Worm (Caenorhabditis elegans) whole organism, L4 larva: Measurements from ENCODE around the gene arrd-24.

Experiments used
- D1046.2 ChIP-seq: fragments of 200-800 bp; sonication (Bioruptor generic); IDR thresholded peaks from 2 replicates; pipeline ENCODE4 v1.3.6; 2022; ENCODE audit warnings: missing genetic modification characterization, missing compliant biosample characterization
- F44E2.7 ChIP-seq: fragments of 200-800 bp; sonication (Bioruptor generic); IDR thresholded peaks from 2 replicates; pipeline ENCODE4 v2.1.2; 2022; ENCODE audit warnings: missing genetic modification characterization, missing compliant biosample characterization
- F49E8.2 ChIP-seq: sonication (generic microtip); optimal IDR thresholded peaks from 2 replicates; lab custom pipeline; 2016; ENCODE audit warnings: missing compliant biosample characterization, mild to moderate bottlenecking, missing genetic modification characterization, borderline replicate concordance
- T26A8.4 ChIP-seq: fragments of 200-800 bp; sonication (Bioruptor generic); IDR thresholded peaks from 2 replicates; pipeline ENCODE4 v1.3.6; 2022; ENCODE audit warnings: missing genetic modification characterization, missing compliant biosample characterization
- Y105C5A.15 ChIP-seq: fragments of 200-800 bp; sonication (Bioruptor generic); IDR thresholded peaks from 2 replicates; pipeline ENCODE4 v1.3.6; 2022; ENCODE audit warnings: missing genetic modification characterization, missing compliant biosample characterization
- Y48G9A.11 ChIP-seq: fragments of 200-800 bp; sonication (Bioruptor generic); IDR thresholded peaks from 2 replicates; pipeline ENCODE4 v1.3.6; 2022; ENCODE audit warnings: missing genetic modification reagents, missing genetic modification characterization, missing compliant biosample characterization
- Y75B8A.6 ChIP-seq: fragments of 200-800 bp; sonication (Bioruptor generic); IDR thresholded peaks from 2 replicates; pipeline ENCODE4 v1.3.6; 2022; ENCODE audit warnings: missing genetic modification reagents, missing genetic modification characterization, missing compliant biosample characterization
- ZK337.2 ChIP-seq: fragments of 200-800 bp; sonication (Bioruptor generic); IDR thresholded peaks from 2 replicates; pipeline ENCODE4 v1.3.6; 2022; ENCODE audit warnings: missing genetic modification reagents, missing genetic modification characterization, missing compliant biosample characterization
- aha-1 ChIP-seq: fragments of 150-350 bp; peaks from one replicate; lab custom pipeline; 2014; ENCODE audit warnings: missing biosample characterization, missing genetic modification characterization
- aly-2 ChIP-seq: sonication (generic microtip); optimal IDR thresholded peaks from 2 replicates; lab custom pipeline; 2018; ENCODE audit warnings: missing biosample characterization, missing genetic modification characterization
- arid-1 ChIP-seq: fragments of 200-800 bp; sonication (Bioruptor generic); conservative IDR thresholded peaks from 2 replicates; pipeline ENCODE4 v1.3.6; 2022; ENCODE audit warnings: missing genetic modification reagents, missing genetic modification characterization, missing compliant biosample characterization
- ceh-28 ChIP-seq: fragments of 150-350 bp; optimal IDR thresholded peaks from 2 replicates; lab custom pipeline; 2014; ENCODE audit warnings: missing biosample characterization, missing genetic modification reagents, missing genetic modification characterization
- cey-2 ChIP-seq: sonication (generic microtip); optimal IDR thresholded peaks from 3 replicates; lab custom pipeline; 2017; ENCODE audit warnings: missing genetic modification characterization, mild to moderate bottlenecking, missing compliant biosample characterization, antibody characterized with exemption, borderline replicate concordance; ENCODE audit not compliant: insufficient read depth
- daf-8 ChIP-seq: fragments of 200-800 bp; sonication (Bioruptor generic); IDR thresholded peaks from 2 replicates; pipeline ENCODE4 v1.3.6; 2022; ENCODE audit warnings: missing genetic modification characterization, missing compliant biosample characterization
- dmd-6 ChIP-seq: fragments of 200-800 bp; sonication (Bioruptor generic); IDR thresholded peaks from 2 replicates; pipeline ENCODE4 v1.3.6; 2022; ENCODE audit warnings: missing genetic modification reagents, missing genetic modification characterization, missing compliant biosample characterization
- egl-27 ChIP-seq: sonication (generic microtip); optimal IDR thresholded peaks from 3 replicates; lab custom pipeline; 2017; ENCODE audit warnings: missing biosample characterization, missing genetic modification reagents, missing genetic modification characterization
- egl-43 ChIP-seq: fragments of 200-800 bp; sonication (Bioruptor generic); IDR thresholded peaks from 2 replicates; pipeline ENCODE4 v1.3.6; 2022; ENCODE audit warnings: missing genetic modification reagents, missing genetic modification characterization, missing compliant biosample characterization
- fos-1 ChIP-seq: fragments of 150-350 bp; optimal IDR thresholded peaks from 2 replicates; lab custom pipeline; 2014; ENCODE audit warnings: missing biosample characterization, missing genetic modification characterization
- gei-8 ChIP-seq: fragments of 200-800 bp; sonication (Bioruptor generic); optimal IDR thresholded peaks from 2 replicates; lab custom pipeline; 2018; ENCODE audit warnings: mild to moderate bottlenecking, missing genetic modification characterization, missing compliant biosample characterization
- hif-1 ChIP-seq, 2 experiments: sonication (generic microtip); optimal IDR thresholded peaks; 2 replicates each; lab custom pipeline; 2016 to 2017; ENCODE audit warnings: missing compliant biosample characterization in 2 of 2, missing genetic modification characterization in 2 of 2, missing genetic modification reagents in 2 of 2, missing genotype in 2 of 2, mild to moderate bottlenecking in 1 of 2
- hlh-11 ChIP-seq: fragments of 200-800 bp; sonication (Bioruptor generic); optimal IDR thresholded peaks from 2 replicates; lab custom pipeline; 2018; ENCODE audit warnings: mild to moderate bottlenecking, missing genetic modification characterization, missing compliant biosample characterization
- jun-1 ChIP-seq: fragments of 150-350 bp; optimal IDR thresholded peaks from 2 replicates; lab custom pipeline; 2014; ENCODE audit warnings: missing biosample characterization, missing genetic modification reagents, missing genetic modification characterization
- lim-7 ChIP-seq: fragments of 200-800 bp; sonication (Bioruptor generic); IDR thresholded peaks from 2 replicates; pipeline ENCODE4 v1.3.6; 2022; ENCODE audit warnings: missing genetic modification characterization, missing compliant biosample characterization
- lin-29 ChIP-seq: fragments of 200-800 bp; sonication (Bioruptor generic); IDR thresholded peaks from 2 replicates; pipeline ENCODE4 v1.3.6; 2022; ENCODE audit warnings: missing genetic modification reagents, missing genetic modification characterization, missing compliant biosample characterization
- lsy-2 ChIP-seq, 2 experiments: fragments of 150-350 bp in 1 of 2; sonication (generic microtip) in 1 of 2; optimal IDR thresholded peaks; 2 replicates each; lab custom pipeline; 2014 to 2017; ENCODE audit warnings: missing biosample characterization in 2 of 2, missing genetic modification characterization in 2 of 2
- madf-9 ChIP-seq: fragments of 200-800 bp; sonication (Bioruptor generic); conservative IDR thresholded peaks from 2 replicates; pipeline ENCODE4 v1.3.6; 2022; ENCODE audit warnings: missing genetic modification reagents, missing genetic modification characterization, missing compliant biosample characterization
- mdt-29 ChIP-seq: fragments of 200-800 bp; sonication (Bioruptor generic); IDR thresholded peaks from 2 replicates; pipeline ENCODE4 v1.3.6; 2022; ENCODE audit warnings: missing genetic modification reagents, missing genetic modification characterization, missing compliant biosample characterization
- mes-2 ChIP-seq: sonication (generic microtip); optimal IDR thresholded peaks from 2 replicates; lab custom pipeline; 2016; ENCODE audit warnings: missing genotype, mild to moderate bottlenecking, missing genetic modification characterization, missing compliant biosample characterization; ENCODE audit not compliant: poor library complexity, severe bottlenecking
- mxl-3 ChIP-seq: fragments of 200-800 bp; sonication (Bioruptor generic); optimal IDR thresholded peaks from 2 replicates; lab custom pipeline; 2018; ENCODE audit warnings: mild to moderate bottlenecking, missing genetic modification characterization, missing compliant biosample characterization
- nhr-10 ChIP-seq: fragments of 150-350 bp; optimal IDR thresholded peaks from 2 replicates; lab custom pipeline; 2014; ENCODE audit warnings: missing biosample characterization, missing genetic modification characterization
- nhr-102 ChIP-seq: sonication (generic microtip); optimal IDR thresholded peaks from 2 replicates; lab custom pipeline; 2016; ENCODE audit warnings: mild to moderate bottlenecking, missing genetic modification characterization, moderate library complexity, missing compliant biosample characterization
- nhr-11 ChIP-seq: fragments of 150-350 bp; optimal IDR thresholded peaks from 2 replicates; lab custom pipeline; 2014; ENCODE audit warnings: missing biosample characterization, missing genetic modification characterization
- nhr-237 ChIP-seq: sonication (generic microtip); optimal IDR thresholded peaks from 2 replicates; lab custom pipeline; 2017; ENCODE audit warnings: missing biosample characterization, missing genetic modification characterization
- nhr-41 ChIP-seq: fragments of 200-800 bp; sonication (Bioruptor generic); IDR thresholded peaks from 2 replicates; pipeline ENCODE4 v1.3.6; 2022; ENCODE audit warnings: missing genetic modification reagents, missing genetic modification characterization, missing compliant biosample characterization
- pha-4 ChIP-seq, 2 experiments: fragments of 150-350 bp in 1 of 2; fragments of 200-800 bp in 1 of 2; sonication (Bioruptor generic) in 1 of 2; IDR thresholded peaks in 1 of 2; optimal IDR thresholded peaks in 1 of 2; 2 replicates each; pipeline versions ENCODE4 v1.3.6 to Lab custom; 2014 to 2022; ENCODE audit warnings: missing genetic modification characterization in 2 of 2, missing genetic modification reagents in 2 of 2, missing biosample characterization in 1 of 2, missing compliant biosample characterization in 1 of 2
- php-3 ChIP-seq: fragments of 200-800 bp; sonication (Bioruptor generic); IDR thresholded peaks from 2 replicates; pipeline ENCODE4 v1.3.6; 2022; ENCODE audit warnings: missing genetic modification reagents, missing genetic modification characterization, missing compliant biosample characterization
- pqm-1 ChIP-seq: sonication (generic microtip); optimal IDR thresholded peaks from 2 replicates; lab custom pipeline; 2017; ENCODE audit warnings: missing biosample characterization, missing genetic modification characterization
- saeg-2 ChIP-seq: fragments of 200-800 bp; sonication (Bioruptor generic); IDR thresholded peaks from 2 replicates; pipeline ENCODE4 v1.3.6; 2022; ENCODE audit warnings: missing genetic modification reagents, missing genetic modification characterization, missing compliant biosample characterization
- sdz-12 ChIP-seq: fragments of 200-800 bp; sonication (Bioruptor generic); optimal IDR thresholded peaks from 2 replicates; lab custom pipeline; 2018; ENCODE audit warnings: mild to moderate bottlenecking, missing genetic modification characterization, missing compliant biosample characterization
- set-16 ChIP-seq: fragments of 200-800 bp; sonication (Bioruptor generic); IDR thresholded peaks from 2 replicates; pipeline ENCODE4 v1.3.6; 2022; ENCODE audit warnings: missing genetic modification reagents, missing genetic modification characterization, missing compliant biosample characterization
- spr-1 ChIP-seq: sonication (generic microtip); optimal IDR thresholded peaks from 2 replicates; lab custom pipeline; 2016; ENCODE audit warnings: mild to moderate bottlenecking, missing genetic modification characterization, missing compliant biosample characterization
- tra-1 ChIP-seq: fragments of 200-800 bp; sonication (Bioruptor generic); IDR thresholded peaks from 2 replicates; pipeline ENCODE4 v1.3.6; 2022; ENCODE audit warnings: missing genetic modification reagents, missing genetic modification characterization, missing compliant biosample characterization
- unc-62 ChIP-seq, 3 experiments: fragments of 150-350 bp in 1 of 3; sonication (generic microtip); optimal IDR thresholded peaks in 2 of 3; peaks in 1 of 3; 1 replicate in 1 of 3; 2 replicates in 2 of 3; lab custom pipeline; 2014 to 2017; ENCODE audit warnings: missing biosample characterization in 3 of 3, missing genetic modification characterization in 3 of 3, missing genetic modification reagents in 3 of 3, missing genotype in 1 of 3
- vab-7 ChIP-seq: fragments of 200-800 bp; sonication (Bioruptor generic); IDR thresholded peaks from 2 replicates; pipeline ENCODE4 v1.3.6; 2022; ENCODE audit warnings: missing genetic modification reagents, missing genetic modification characterization, missing compliant biosample characterization
- zag-1 ChIP-seq: fragments of 150-350 bp; optimal IDR thresholded peaks from 2 replicates; lab custom pipeline; 2014; ENCODE audit warnings: missing biosample characterization, missing genetic modification characterization
- zfp-3 ChIP-seq: fragments of 200-800 bp; sonication (Bioruptor generic); conservative IDR thresholded peaks from 2 replicates; pipeline ENCODE4 v1.3.6; 2022; ENCODE audit warnings: missing genetic modification reagents, missing genetic modification characterization, missing compliant biosample characterization
- zip-11 ChIP-seq: fragments of 200-800 bp; sonication (Bioruptor generic); IDR thresholded peaks from 2 replicates; pipeline ENCODE4 v1.3.6; 2022; ENCODE audit warnings: missing genetic modification characterization, missing compliant biosample characterization
- zip-2 ChIP-seq: fragments of 150-350 bp; optimal IDR thresholded peaks from 2 replicates; lab custom pipeline; 2014; ENCODE audit warnings: missing biosample characterization, missing genetic modification characterization
- ztf-7 ChIP-seq: fragments of 150-350 bp; optimal IDR thresholded peaks from 2 replicates; lab custom pipeline; 2014; ENCODE audit warnings: missing biosample characterization, missing genetic modification characterization

arrd-24 gene

ce11 chrX:14015808-14016207 lies 35.5 kb upstream of the arrd-24 start:
- TF ChIP-seq Y75B8A.6 (GFP tag; lab: Robert Waterston, UW), result 0 out of 2 replicates have a peak, but pooled peaks have one; percentile 52
- peak; percentile 69 for TF ChIP-seq tra-1 (GFP tag; lab: Robert Waterston, UW)
- TF ChIP-seq pqm-1, result no peak
- TF ChIP-seq ZK337.2 (GFP tag; lab: Robert Waterston, UW), result peak; percentile 67; the same call in 1 of the 2 replicates
- peak; percentile 27 for TF ChIP-seq zip-2 (tag; lab: Kevin White, UChicago)
- peak; percentile 72; the same call in 1 of the 2 replicates for TF ChIP-seq lin-29
- peak; percentile 54 for TF ChIP-seq F49E8.2
- TF ChIP-seq vab-7 (GFP tag; lab: Robert Waterston, UW), result peak; percentile 92
- TF ChIP-seq spr-1 (tag; lab: Kevin White, UChicago), result peak; percentile 80
- TF ChIP-seq pha-4 (GFP tag; IDR thresholded peaks at IDR 0.05; lab: Robert Waterston, UW), result peak; percentile 88
- peak; percentile 42 for TF ChIP-seq pha-4 (tag; optimal IDR thresholded peaks at IDR 0.05; lab: Kevin White, UChicago)
- TF ChIP-seq ceh-28 (tag; lab: Kevin White, UChicago), result no peak
- TF ChIP-seq hlh-11 (tag; lab: Kevin White, UChicago), result peak; percentile 63
- peak; percentile 84 for TF ChIP-seq nhr-102 (tag; lab: Kevin White, UChicago)
- peak; percentile 81 for TF ChIP-seq php-3 (GFP tag; lab: Robert Waterston, UW)
- no peak for TF ChIP-seq cey-2 (tag; lab: Kevin White, UChicago)
- peak; percentile 85 for TF ChIP-seq mes-2
- TF ChIP-seq aly-2 (tag; lab: Kevin White, UChicago), result no peak
- TF ChIP-seq Y48G9A.11 (GFP tag; lab: Robert Waterston, UW), result 0 out of 2 replicates have a peak, but pooled peaks have one; percentile 71
- peak; percentile 71 for TF ChIP-seq zfp-3
- peak; percentile 28 for TF ChIP-seq sdz-12
- TF ChIP-seq dmd-6 (GFP tag; lab: Robert Waterston, UW), result peak; percentile 81
- peak; percentile 85 for TF ChIP-seq D1046.2 (GFP tag; lab: Robert Waterston, UW)
- TF ChIP-seq nhr-41 (GFP tag; lab: Robert Waterston, UW), result peak; percentile 84; the same call in 1 of the 2 replicates
- no peak for TF ChIP-seq nhr-10
- peak; percentile 36; the same call in 1 of the 2 replicates for TF ChIP-seq madf-9
- TF ChIP-seq daf-8 (GFP tag; lab: Robert Waterston, UW), result no peak
- no peak for TF ChIP-seq nhr-237 (tag; lab: Kevin White, UChicago)
- peak; percentile 83 for TF ChIP-seq T26A8.4
- TF ChIP-seq gei-8 (GFP tag; lab: Kevin White, UChicago), result peak; percentile 86
- TF ChIP-seq F44E2.7 (GFP tag; lab: Robert Waterston, UW), result peak; percentile 87; the same call in 1 of the 2 replicates
- TF ChIP-seq fos-1 (tag; lab: Kevin White, UChicago), result no peak
- peak; percentile 91 for TF ChIP-seq egl-43 (GFP tag; lab: Robert Waterston, UW)
- TF ChIP-seq set-16 (GFP tag; lab: Robert Waterston, UW), result no peak
- TF ChIP-seq saeg-2 (GFP tag; lab: Robert Waterston, UW), result no peak
- TF ChIP-seq lim-7 (GFP tag; lab: Robert Waterston, UW), result no peak; the same call in none of the 2 replicates
- peak; percentile 60; the same call in 1 of the 2 replicates for TF ChIP-seq zip-11
- peak in 1 of 2 experiments; percentile 59 for TF ChIP-seq hif-1 (tag; optimal IDR thresholded peaks at IDR 0.05; lab: Kevin White, UChicago)
- TF ChIP-seq lsy-2 (tag; optimal IDR thresholded peaks at IDR 0.05; lab: Kevin White, UChicago), result peak in 1 of 2 experiments; percentile 56
- TF ChIP-seq nhr-11 (tag; lab: Kevin White, UChicago), result peak; percentile 79
- TF ChIP-seq arid-1, result peak; percentile 64
- peak in 1 of 2 experiments; percentile 92 for TF ChIP-seq unc-62 (GFP tag; optimal IDR thresholded peaks at IDR 0.05 in 1 of 2; lab: Kevin White, UChicago)
- no peak for TF ChIP-seq unc-62 (tag; optimal IDR thresholded peaks at IDR 0.05; lab: Kevin White, UChicago)
- peak; percentile 41 for TF ChIP-seq mxl-3
- TF ChIP-seq egl-27, result peak; percentile 57
- TF ChIP-seq aha-1, result peak; percentile 90
- peak; percentile 69 for TF ChIP-seq jun-1
- peak; percentile 82 for TF ChIP-seq ztf-7 (tag; lab: Kevin White, UChicago)
- TF ChIP-seq zag-1 (tag; lab: Kevin White, UChicago), result no peak
- TF ChIP-seq mdt-29, result peak; percentile 65
- peak; percentile 82 for TF ChIP-seq Y105C5A.15 (GFP tag; lab: Robert Waterston, UW)
